Worm (Caenorhabditis elegans): ENCODE results near the gene F21D9.3.

Gene F21D9.3

ce11 chrV:19257653-19258052 lies at the start of gene F21D9.3:
TSS of gene F21D9.3 (minus strand) at chrV:19257753.
- TF ChIP-seq ceh-9 (tag; optimal IDR thresholded peaks at IDR 0.05): no peak
- TF ChIP-seq pha-4 (tag; optimal IDR thresholded peaks at IDR 0.05): no peak
- no peak for TF ChIP-seq unc-62 (GFP tag; optimal IDR thresholded peaks at IDR 0.05)
- TF ChIP-seq tbx-2 (tag; optimal IDR thresholded peaks at IDR 0.05): no peak
- no peak for TF ChIP-seq nhr-12 (tag; optimal IDR thresholded peaks at IDR 0.05)
- no peak for TF ChIP-seq egl-27 (tag; optimal IDR thresholded peaks at IDR 0.05)
- no peak for TF ChIP-seq nfya-1 (tag; optimal IDR thresholded peaks at IDR 0.05; ENCODE audit: insufficient read depth)
- TF ChIP-seq mml-1 (tag; optimal IDR thresholded peaks at IDR 0.05): no peak
- TF ChIP-seq ZK546.5 (tag; optimal IDR thresholded peaks at IDR 0.05): no peak
- TF ChIP-seq fos-1 (tag; optimal IDR thresholded peaks at IDR 0.05): no peak
- TF ChIP-seq elt-2 (tag; optimal IDR thresholded peaks at IDR 0.05): no peak
- TF ChIP-seq elt-3 (tag; optimal IDR thresholded peaks at IDR 0.05): no peak
- no peak for TF ChIP-seq nhr-25 (tag; optimal IDR thresholded peaks at IDR 0.05)
- TF ChIP-seq aly-2 (tag; optimal IDR thresholded peaks at IDR 0.05): no peak
- no peak for TF ChIP-seq ceh-28 (tag; optimal IDR thresholded peaks at IDR 0.05)

- TF ChIP-seq elt-3 (tag; optimal IDR thresholded peaks at IDR 0.05): no peak
- no peak for TF ChIP-seq unc-39 (tag; optimal IDR thresholded peaks at IDR 0.05)
- no peak for TF ChIP-seq nfya-1 (tag; optimal IDR thresholded peaks at IDR 0.05; ENCODE audit: insufficient read depth)
- TF ChIP-seq ceh-9 (tag; optimal IDR thresholded peaks at IDR 0.05): no peak
- no peak for TF ChIP-seq mdl-1 (tag; optimal IDR thresholded peaks at IDR 0.05)
- TF ChIP-seq ceh-28 (tag; optimal IDR thresholded peaks at IDR 0.05): no peak
- TF ChIP-seq fkh-2 (tag; optimal IDR thresholded peaks at IDR 0.05): no peak
- no peak for TF ChIP-seq aly-2 (tag; optimal IDR thresholded peaks at IDR 0.05)
- no peak for TF ChIP-seq ZK546.5 (tag; optimal IDR thresholded peaks at IDR 0.05)
- TF ChIP-seq pha-4 (tag; optimal IDR thresholded peaks at IDR 0.05): no peak
- no peak for TF ChIP-seq tbx-2 (tag; optimal IDR thresholded peaks at IDR 0.05)
- no peak for TF ChIP-seq mml-1 (tag; optimal IDR thresholded peaks at IDR 0.05)
These were observed 49.4 kb upstream of the F21D9.3 start, which contains the start of gene F55C9.15 for ce11 chrV:19306906-19307305. TSS of gene F55C9.15 (minus strand) at chrV:19307006.

ce11 chrV:19303589-19304174 lies 46.1 kb upstream of the F21D9.3 start, which contains the start of the genes fbxb-63 and fbxb-61:
TSS of gene fbxb-63 (minus strand) at chrV:19303730.
TSS of gene fbxb-61 (plus strand) at chrV:19304124.
- no peak for TF ChIP-seq ceh-28 (tag; optimal IDR thresholded peaks at IDR 0.05)
- TF ChIP-seq unc-39 (tag; optimal IDR thresholded peaks at IDR 0.05): no peak
- TF ChIP-seq fkh-2 (tag; optimal IDR thresholded peaks at IDR 0.05): no peak
- no peak for TF ChIP-seq pqm-1 (tag; optimal IDR thresholded peaks at IDR 0.05)
- no peak for TF ChIP-seq fkh-10 (GFP tag; optimal IDR thresholded peaks at IDR 0.05)
- no peak for TF ChIP-seq skn-1 (tag; optimal IDR thresholded peaks at IDR 0.05)
- TF ChIP-seq lsy-12 (tag; optimal IDR thresholded peaks at IDR 0.05): no peak
- no peak for TF ChIP-seq nfya-1 (tag; optimal IDR thresholded peaks at IDR 0.05; ENCODE audit: insufficient read depth)
- no peak for TF ChIP-seq nhr-12 (tag; optimal IDR thresholded peaks at IDR 0.05)
- no peak for TF ChIP-seq daf-12 (tag; optimal IDR thresholded peaks at IDR 0.05)
- no peak for TF ChIP-seq ztf-11 (tag; optimal IDR thresholded peaks at IDR 0.05)

ce11 chrV:19301934-19302333 lies 44.4 kb upstream of the F21D9.3 start, which contains the start of gene fbxb-62:
TSS of gene fbxb-62 (minus strand) at chrV:19302034.
- TF ChIP-seq ceh-28 (tag; optimal IDR thresholded peaks at IDR 0.05): no peak
- TF ChIP-seq elt-1 (tag; optimal IDR thresholded peaks at IDR 0.05): no peak
- no peak for TF ChIP-seq jun-1 (tag; optimal IDR thresholded peaks at IDR 0.05)
- TF ChIP-seq fos-1 (tag; optimal IDR thresholded peaks at IDR 0.05): no peak
- TF ChIP-seq unc-39 (tag; optimal IDR thresholded peaks at IDR 0.05): no peak
- TF ChIP-seq eor-1 (tag; optimal IDR thresholded peaks at IDR 0.05): no peak

- TF ChIP-seq ama-1 (optimal IDR thresholded peaks at IDR 0.05): no peak
- no peak for TF ChIP-seq ZK546.5 (tag; optimal IDR thresholded peaks at IDR 0.05)
- TF ChIP-seq lin-39 (tag; optimal IDR thresholded peaks at IDR 0.05): no peak
- no peak for TF ChIP-seq jun-1 (tag; optimal IDR thresholded peaks at IDR 0.05)
- TF ChIP-seq ceh-28 (tag; optimal IDR thresholded peaks at IDR 0.05): no peak
- no peak for TF ChIP-seq nhr-76 (tag; optimal IDR thresholded peaks at IDR 0.05)
- TF ChIP-seq pha-4 (tag; optimal IDR thresholded peaks at IDR 0.05): no peak
- TF ChIP-seq fkh-2 (tag; optimal IDR thresholded peaks at IDR 0.05): no peak
- TF ChIP-seq ceh-16 (tag; optimal IDR thresholded peaks at IDR 0.05): no peak
- TF ChIP-seq elt-1 (tag; optimal IDR thresholded peaks at IDR 0.05): no peak
- no peak for TF ChIP-seq unc-39 (tag; optimal IDR thresholded peaks at IDR 0.05)
These were observed 41.7 kb upstream of the F21D9.3 start, which contains the start of gene F55C9.14 for ce11 chrV:19299262-19299661. TSS of gene F55C9.14 (plus strand) at chrV:19299562.
